Worm (Caenorhabditis elegans): ENCODE measurements around the gene flp-12.

- TF ChIP-seq tbx-11 (GFP tag; IDR thresholded peaks at IDR 0.05) = no peak
- no peak for TF ChIP-seq ama-1 (optimal IDR thresholded peaks at IDR 0.05)
- TF ChIP-seq flt-1 (GFP tag; IDR thresholded peaks at IDR 0.05) = no peak
- no peak for TF ChIP-seq ceh-36 (tag; optimal IDR thresholded peaks at IDR 0.05)
- no peak for TF ChIP-seq ets-7 (tag; optimal IDR thresholded peaks at IDR 0.05)
- no peak for TF ChIP-seq hmbx-1 (tag; optimal IDR thresholded peaks at IDR 0.05)
- no peak for TF ChIP-seq F13C5.2 (tag; optimal IDR thresholded peaks at IDR 0.05)
- TF ChIP-seq pes-1 (GFP tag; IDR thresholded peaks at IDR 0.05) = no peak
- TF ChIP-seq aly-1 (tag; optimal IDR thresholded peaks at IDR 0.05) = no peak
- no peak for TF ChIP-seq sea-1 (GFP tag; conservative IDR thresholded peaks at IDR 0.05)
- no peak for TF ChIP-seq tra-4 (tag; optimal IDR thresholded peaks at IDR 0.05)
- TF ChIP-seq ceh-13 (GFP tag; optimal IDR thresholded peaks at IDR 0.05) = no peak
- no peak for TF ChIP-seq hnd-1 (tag; optimal IDR thresholded peaks at IDR 0.05)
Measured at ce11 chrX:4597419-4597818, 5.3 kb upstream of the flp-12 start.

All from whole organism, early embryonic.